Worm (Caenorhabditis elegans) whole organism, L4/young adult: ENCODE data around the gene K05F1.6.

Experiments used
- dao-5 ChIP-seq: sonication (generic microtip); optimal IDR thresholded peaks from 2 replicates; lab custom pipeline; 2016; ENCODE audit warnings: missing genotype, missing genetic modification characterization, moderate library complexity, missing compliant biosample characterization
- him-1 ChIP-seq: sonication (generic microtip); optimal IDR thresholded peaks from 2 replicates; lab custom pipeline; 2016; ENCODE audit warnings: missing genotype, missing genetic modification reagents, missing genetic modification characterization, missing compliant biosample characterization

ce11 chrII:5765318-5765717 lies 17.0 kb upstream of the K05F1.6 start, which contains the start of gene ifb-1:
- TF ChIP-seq him-1 (no peak), dao-5 (tag; lab: Kevin White, UChicago) (no peak)
